Fruit fly (Drosophila melanogaster): ENCODE data around the gene nab.

DNA sequence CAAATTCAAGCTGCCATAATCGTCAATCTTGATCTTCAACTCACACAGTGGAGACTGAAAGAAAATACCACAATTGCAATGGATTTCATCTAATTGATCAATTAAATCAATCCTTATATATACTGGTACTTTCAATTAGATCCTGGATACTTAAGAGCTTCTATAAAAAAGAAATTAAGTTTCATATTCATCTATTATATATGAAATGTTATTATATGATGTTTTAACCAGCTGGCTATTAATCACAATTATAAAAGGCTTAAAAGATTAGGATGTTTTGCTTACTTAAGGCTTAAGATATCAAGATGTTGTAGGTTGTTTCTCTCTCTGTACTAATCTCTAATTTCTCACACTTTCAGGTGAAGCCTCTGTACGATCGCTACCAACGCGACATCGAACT, 44.1 kb upstream of the nab start:
- TF ChIP-seq CG34367 (tag; optimal IDR thresholded peaks at IDR 0.05) (no peak), rn (GFP tag; IDR thresholded peaks at IDR 0.05) (no peak), CG14655 (GFP tag; optimal IDR thresholded peaks at IDR 0.05) (no peak), CG9948 (tag; optimal IDR thresholded peaks at IDR 0.05) (no peak), CG12605 (GFP tag; IDR thresholded peaks at IDR 0.05) (no peak)
